Fruit fly (Drosophila melanogaster): ENCODE results near the gene CG14718.

Gene CG14718

DNA sequence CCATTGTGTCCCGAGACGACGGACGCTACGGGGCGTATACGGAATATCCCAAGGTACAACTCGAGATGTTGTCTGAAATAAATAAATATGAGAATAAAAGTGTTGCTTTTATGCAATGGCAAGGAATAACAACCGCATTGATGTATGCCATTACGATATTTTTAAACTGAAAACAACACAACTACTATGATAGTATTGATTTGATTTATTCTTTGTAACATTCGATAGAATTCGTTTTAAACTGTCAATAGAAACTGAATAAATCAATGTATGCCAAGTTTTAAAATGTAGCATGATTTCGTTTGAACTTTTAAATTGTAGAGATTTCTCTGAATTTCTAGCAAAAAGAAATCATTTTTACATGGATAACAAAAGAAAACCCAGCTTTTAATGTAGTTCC is 4.2 kb upstream of the CG14718 start, which contains the start of gene CG14717:
Gene CG14717 (plus strand): TSS at position 301 of the 400 bp plus-strand sequence.
- no peak for TF ChIP-seq pdm3 (GFP tag; optimal IDR thresholded peaks at IDR 0.05)
- no peak for TF ChIP-seq svp (GFP tag)

DNA sequence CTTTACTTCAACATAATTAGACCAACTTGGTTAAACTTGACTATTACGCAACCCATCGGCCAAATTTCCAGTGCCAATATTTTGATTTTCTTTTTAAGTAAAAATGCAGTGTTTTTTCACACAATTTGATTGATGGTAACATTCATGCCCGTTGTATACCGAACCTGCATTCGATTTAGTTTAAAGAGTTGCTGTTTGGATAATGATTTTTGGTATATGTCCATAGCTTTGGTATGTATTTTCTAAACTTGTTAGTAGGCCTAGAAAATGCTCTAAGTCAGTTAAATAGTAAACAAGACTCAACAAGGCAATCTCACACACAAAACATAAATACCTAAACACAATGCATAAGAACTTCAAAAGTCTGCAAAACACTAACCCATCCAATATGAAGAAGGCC is 3.3 kb downstream of the CG14718 start, which contains the start of gene I-t:
Gene I-t (plus strand): TSS at position 301 of the 400 bp plus-strand sequence.
- no peak for TF ChIP-seq vri (GFP tag; optimal IDR thresholded peaks at IDR 0.05)
- TF ChIP-seq CG9139 (GFP tag; optimal IDR thresholded peaks at IDR 0.05): no peak
- no peak for TF ChIP-seq CG3919 (GFP tag; optimal IDR thresholded peaks at IDR 0.05)
- TF ChIP-seq CG11762 (GFP tag; optimal IDR thresholded peaks at IDR 0.05; ENCODE audit: insufficient read depth): no peak
- no peak for TF ChIP-seq eg (GFP tag; IDR thresholded peaks at IDR 0.05)

DNA sequence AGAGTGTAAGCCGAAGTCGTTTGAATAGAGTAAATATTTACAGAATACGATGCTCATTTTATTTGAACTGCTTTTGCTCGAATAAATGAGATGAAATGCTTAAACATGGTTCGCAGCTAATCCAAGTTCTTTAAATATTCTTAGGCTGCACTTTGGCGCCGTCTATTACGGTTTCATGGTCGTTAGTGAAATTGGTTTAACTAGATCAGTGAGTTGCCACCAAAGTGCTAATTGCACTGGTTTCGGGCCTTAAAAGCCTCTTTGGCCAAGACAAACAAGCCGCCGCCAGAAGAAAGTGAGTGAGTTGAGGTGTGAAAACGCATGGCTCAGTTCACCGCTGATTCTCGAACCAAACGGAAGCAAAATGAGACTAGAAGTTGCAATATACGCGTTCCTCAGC is 11.0 kb downstream of the CG14718 start, which contains the start of gene CG14720:
Gene CG14720 (plus strand): TSS at position 301 of the 400 bp plus-strand sequence.
- TF ChIP-seq Hr4 (GFP tag; optimal IDR thresholded peaks at IDR 0.05) (no peak), CG8319 (GFP tag; optimal IDR thresholded peaks at IDR 0.05) (no peak), Hr39 (GFP tag; optimal IDR thresholded peaks at IDR 0.05) (no peak), Met (GFP tag; optimal IDR thresholded peaks at IDR 0.05) (no peak), Sox102F (GFP tag; optimal IDR thresholded peaks at IDR 0.05) (no peak), svp (GFP tag) (peak; percentile 43), CG15336 (GFP tag; IDR thresholded peaks at IDR 0.05) (no peak), CG11294 (GFP tag; IDR thresholded peaks at IDR 0.05) (no peak)

DNA sequence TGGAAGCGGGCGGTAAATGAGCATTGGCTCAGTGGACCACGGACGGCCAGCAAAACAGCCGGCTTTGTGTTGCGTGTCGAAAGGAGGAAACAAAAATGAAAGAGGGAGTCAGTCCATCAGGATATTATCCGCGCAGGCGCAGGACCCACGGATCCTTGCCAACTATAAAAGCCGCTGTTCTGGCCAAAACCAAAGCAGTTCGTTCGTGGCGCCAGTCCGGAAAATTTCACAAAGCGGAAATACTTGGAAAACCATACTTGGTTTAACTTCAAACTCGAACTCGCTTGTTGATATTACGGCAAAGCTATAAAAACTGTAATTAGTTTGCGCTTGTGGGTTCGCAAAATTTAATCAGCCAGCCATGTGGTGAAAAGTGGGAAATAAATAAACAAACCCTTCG is 21.2 kb downstream of the CG14718 start, which contains the start of gene CG12594:
Gene CG12594 (plus strand): TSS at position 142 of the 400 bp plus-strand sequence.
- TF ChIP-seq fkh (GFP tag; optimal IDR thresholded peaks at IDR 0.05) (no peak), CG10631 (GFP tag; optimal IDR thresholded peaks at IDR 0.05) (no peak), CG7368 (GFP tag; optimal IDR thresholded peaks at IDR 0.05) (no peak), CG6163 (GFP tag; IDR thresholded peaks at IDR 0.05) (no peak), Gug (GFP tag; IDR thresholded peaks at IDR 0.05) (no peak), Blimp-1 (GFP tag; optimal IDR thresholded peaks at IDR 0.05) (no peak), Ets96B (tag; optimal IDR thresholded peaks at IDR 0.05) (no peak), topi (GFP tag; optimal IDR thresholded peaks at IDR 0.05) (no peak), CG4318 (GFP tag; optimal IDR thresholded peaks at IDR 0.05) (no peak), CG6276 (GFP tag; optimal IDR thresholded peaks at IDR 0.05) (no peak), CG10669 (GFP tag; optimal IDR thresholded peaks at IDR 0.05) (no peak), spab (GFP tag; optimal IDR thresholded peaks at IDR 0.05) (no peak), Hr39 (GFP tag; optimal IDR thresholded peaks at IDR 0.05) (no peak), vri (GFP tag; optimal IDR thresholded peaks at IDR 0.05) (no peak)

DNA sequence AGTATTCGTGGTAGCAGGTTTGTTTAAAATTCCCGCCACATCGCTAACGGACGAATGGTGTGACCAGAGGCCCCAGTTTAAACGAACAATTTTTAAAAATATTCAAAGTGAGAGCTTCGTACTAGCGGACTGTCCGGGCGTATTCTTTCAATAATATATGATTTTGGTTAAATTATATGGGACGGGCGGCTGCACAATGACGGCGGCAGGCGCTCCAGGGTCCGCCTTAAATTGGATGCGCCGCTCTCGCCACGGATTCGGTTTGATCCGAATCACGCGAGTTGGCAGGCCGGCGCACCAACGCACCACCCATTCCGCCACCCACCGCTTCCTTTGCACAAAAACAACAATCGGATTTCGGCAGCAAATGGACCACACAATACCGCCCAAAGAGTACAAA is 34.9 kb downstream of the CG14718 start, which contains the start of gene CG14721:
Gene CG14721 (plus strand): TSS at position 111 of the 400 bp plus-strand sequence.
- TF ChIP-seq pdm3 (GFP tag; optimal IDR thresholded peaks at IDR 0.05) (no peak), Gug (GFP tag; IDR thresholded peaks at IDR 0.05) (no peak), CG11902 (GFP tag; optimal IDR thresholded peaks at IDR 0.05) (no peak), CG31627 (GFP tag; optimal IDR thresholded peaks at IDR 0.05) (peak; percentile 41), CG3032 (tag; optimal IDR thresholded peaks at IDR 0.05) (peak; percentile 33)

DNA sequence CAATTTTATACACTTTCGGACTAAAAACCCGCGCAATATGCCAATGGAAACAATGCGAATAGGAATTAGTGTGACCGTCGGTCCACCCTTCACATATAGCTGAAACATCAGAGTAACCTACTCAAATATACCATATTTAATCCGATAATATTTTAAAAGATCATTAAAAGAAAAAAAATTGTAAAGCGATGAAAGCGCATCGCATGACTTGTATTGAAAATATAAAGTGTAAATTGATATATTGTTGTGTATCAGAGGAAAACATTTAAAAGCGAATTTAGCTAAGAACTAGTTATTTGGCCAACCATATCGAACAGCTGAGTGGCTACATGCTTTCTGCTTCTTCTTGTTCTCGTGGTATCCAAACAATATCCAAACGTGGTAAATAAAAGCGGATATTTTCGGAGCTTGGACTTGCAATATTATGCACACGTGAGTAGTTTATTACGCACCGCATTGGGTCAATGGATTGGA is 41.4 kb downstream of the CG14718 start, which contains the start of the genes Blm and CG14722:
Gene Blm (minus strand): TSS at position 54 of the 474 bp plus-strand sequence.
Gene CG14722 (plus strand): TSS at position 161 of the 474 bp plus-strand sequence.
- TF ChIP-seq Blimp-1 (GFP tag; optimal IDR thresholded peaks at IDR 0.05) (no peak), CG9139 (GFP tag; optimal IDR thresholded peaks at IDR 0.05) (no peak), fd59A (GFP tag; optimal IDR thresholded peaks at IDR 0.05) (no peak), spab (GFP tag; optimal IDR thresholded peaks at IDR 0.05) (no peak), net (GFP tag; optimal IDR thresholded peaks at IDR 0.05) (no peak)

Measured in whole organism, prepupa.